Worm (Caenorhabditis elegans) whole organism, mixed stage, embryonic: ENCODE data around the gene nspg-4.

Source experiments
- blmp-1 ChIP-seq: fragments of 150-350 bp; optimal IDR thresholded peaks from 2 replicates; lab custom pipeline; 2014; ENCODE audit warnings: missing biosample characterization, missing genetic modification characterization
- elt-3 ChIP-seq: fragments of 150-350 bp; optimal IDR thresholded peaks from 2 replicates; lab custom pipeline; 2014; ENCODE audit warnings: missing biosample characterization, missing genetic modification characterization
- lin-13 ChIP-seq: fragments of 150-350 bp; optimal IDR thresholded peaks from 2 replicates; lab custom pipeline; 2014; ENCODE audit warnings: missing biosample characterization, missing genetic modification characterization
- mep-1 ChIP-seq: fragments of 150-350 bp; optimal IDR thresholded peaks from 2 replicates; lab custom pipeline; 2017; ENCODE audit warnings: missing biosample characterization, missing genetic modification reagents, missing genetic modification characterization, inconsistent platforms
- nhr-2 ChIP-seq: fragments of 150-350 bp; optimal IDR thresholded peaks from 2 replicates; lab custom pipeline; 2014; ENCODE audit warnings: missing biosample characterization, missing genetic modification characterization
- nhr-28 ChIP-seq: fragments of 150-350 bp; optimal IDR thresholded peaks from 2 replicates; lab custom pipeline; 2014; ENCODE audit warnings: missing biosample characterization, missing genetic modification characterization
- nhr-76 ChIP-seq: sonication (generic microtip); optimal IDR thresholded peaks from 2 replicates; lab custom pipeline; 2017; ENCODE audit warnings: missing biosample characterization, missing genetic modification characterization
- sem-2 ChIP-seq: fragments of 200-800 bp; sonication (Bioruptor generic); optimal IDR thresholded peaks from 2 replicates; lab custom pipeline; 2018; ENCODE audit warnings: mild to moderate bottlenecking, missing genetic modification characterization, missing compliant biosample characterization
- snpc-4 ChIP-seq: fragments of 150-350 bp; optimal IDR thresholded peaks from 2 replicates; lab custom pipeline; 2014; ENCODE audit warnings: missing biosample characterization, missing genetic modification characterization
- unc-62 ChIP-seq: fragments of 150-350 bp; optimal IDR thresholded peaks from 2 replicates; lab custom pipeline; 2014; ENCODE audit warnings: missing biosample characterization, missing genetic modification reagents, missing genetic modification characterization

ce11 chrX:3369442-3369841 lies 19.2 kb upstream of the nspg-4 start:
- TF ChIP-seq snpc-4 (tag; lab: Kevin White, UChicago) (no peak), nhr-76 (tag; lab: Kevin White, UChicago) (no peak), unc-62 (no peak), blmp-1 (no peak), nhr-2 (tag; lab: Kevin White, UChicago) (no peak), lin-13 (tag; lab: Kevin White, UChicago) (no peak), elt-3 (tag; lab: Kevin White, UChicago) (no peak), sem-2 (GFP tag; lab: Kevin White, UChicago) (no peak), mep-1 (tag; lab: Kevin White, UChicago) (no peak), nhr-28 (tag; lab: Kevin White, UChicago) (no peak)
